Worm (Caenorhabditis elegans) whole organism, L1 larva: Measurements from ENCODE around the gene tag-10.

Source experiments
- ama-1 ChIP-seq: fragments of 150-350 bp; optimal IDR thresholded peaks from 2 replicates; lab custom pipeline; 2014
- dpl-1 ChIP-seq, 3 experiments: fragments of 150-350 bp in 2 of 3; sonication (generic microtip) in 1 of 3; optimal IDR thresholded peaks; 2 replicates each; lab custom pipeline; 2014 to 2017; ENCODE audit warnings: missing biosample characterization in 3 of 3, missing genetic modification characterization in 3 of 3, missing genetic modification reagents in 3 of 3
- fkh-10 ChIP-seq: sonication (generic microtip); optimal IDR thresholded peaks from 2 replicates; lab custom pipeline; 2017; ENCODE audit warnings: missing biosample characterization, missing genetic modification reagents, missing genetic modification characterization
- isw-1 ChIP-seq: fragments of 200-800 bp; sonication (Bioruptor generic); IDR thresholded peaks from 2 replicates; pipeline ENCODE4 v1.3.6; 2022; ENCODE audit warnings: missing genetic modification characterization, missing compliant biosample characterization
- jun-1 ChIP-seq: fragments of 150-350 bp; optimal IDR thresholded peaks from 2 replicates; lab custom pipeline; 2014; ENCODE audit warnings: missing biosample characterization, missing genetic modification reagents, missing genetic modification characterization
- lin-35 ChIP-seq, 2 experiments: fragments of 150-350 bp; optimal IDR thresholded peaks; 2 replicates each; lab custom pipeline; 2014; ENCODE audit warnings: missing biosample characterization in 2 of 2, missing genetic modification characterization in 2 of 2, missing genetic modification reagents in 2 of 2
- nhr-11 ChIP-seq: fragments of 150-350 bp; optimal IDR thresholded peaks from 2 replicates; lab custom pipeline; 2014; ENCODE audit warnings: missing biosample characterization, missing genetic modification characterization
- nhr-237 ChIP-seq: fragments of 150-350 bp; optimal IDR thresholded peaks from 2 replicates; lab custom pipeline; 2014; ENCODE audit warnings: missing biosample characterization, missing genetic modification characterization
- nhr-28 ChIP-seq: fragments of 150-350 bp; optimal IDR thresholded peaks from 2 replicates; lab custom pipeline; 2014; ENCODE audit warnings: missing biosample characterization, missing genetic modification characterization
- skn-1 ChIP-seq: fragments of 150-350 bp; optimal IDR thresholded peaks from 2 replicates; lab custom pipeline; 2014; ENCODE audit warnings: missing biosample characterization, missing genetic modification characterization
- snpc-4 ChIP-seq: fragments of 150-350 bp; optimal IDR thresholded peaks from 2 replicates; lab custom pipeline; 2014; ENCODE audit warnings: missing biosample characterization, missing genetic modification characterization
- snu-23 ChIP-seq: sonication (generic microtip); optimal IDR thresholded peaks from 2 replicates; lab custom pipeline; 2016; ENCODE audit warnings: missing genetic modification characterization, missing compliant biosample characterization
- unc-62 ChIP-seq: fragments of 150-350 bp; optimal IDR thresholded peaks from 2 replicates; lab custom pipeline; 2014; ENCODE audit warnings: missing biosample characterization, missing genetic modification reagents, missing genetic modification characterization
- vab-15 ChIP-seq: sonication (generic microtip); optimal IDR thresholded peaks from 2 replicates; lab custom pipeline; 2017; ENCODE audit warnings: missing genotype, mild to moderate bottlenecking, missing genetic modification characterization, missing compliant biosample characterization

- no peak for TF ChIP-seq lin-35 (GFP tag; optimal IDR thresholded peaks at IDR 0.05; lab: Kevin White, UChicago)
- TF ChIP-seq isw-1, result no peak
- no peak for TF ChIP-seq snu-23
- TF ChIP-seq unc-62 (GFP tag; lab: Kevin White, UChicago), result no peak
- TF ChIP-seq ama-1, result no peak
- TF ChIP-seq jun-1 (tag; lab: Kevin White, UChicago), result no peak
- no peak for TF ChIP-seq nhr-28 (tag; lab: Kevin White, UChicago)
- no peak for TF ChIP-seq fkh-10 (GFP tag; lab: Kevin White, UChicago)
- TF ChIP-seq skn-1 (tag; lab: Kevin White, UChicago), result no peak
- TF ChIP-seq vab-15, result no peak
- no peak for TF ChIP-seq nhr-11 (tag; lab: Kevin White, UChicago)
- no peak for TF ChIP-seq nhr-237 (tag; lab: Kevin White, UChicago)
- no peak for TF ChIP-seq dpl-1 (GFP tag; optimal IDR thresholded peaks at IDR 0.05; lab: Kevin White, UChicago)
- no peak for TF ChIP-seq snpc-4 (tag; lab: Kevin White, UChicago)
Measured at ce11 chrII:13595279-13595678, 37.1 kb upstream of the tag-10 start.
